Fruit fly (Drosophila melanogaster) whole organism, embryonic: ENCODE measurements around the gene pix.

ENCODE experiments used
- Atf-2 ChIP-seq: fragments of 200-800 bp; sonication (Bioruptor generic); optimal IDR thresholded peaks from 2 replicates; lab custom pipeline; 2016; ENCODE audit warnings: missing biosample characterization, missing genetic modification characterization
- B-H2 ChIP-seq: fragments of 200-800 bp; sonication (Bioruptor generic); optimal IDR thresholded peaks from 2 replicates; lab custom pipeline; 2018; ENCODE audit warnings: missing biosample characterization, mild to moderate bottlenecking, missing genetic modification characterization
- CG11398 ChIP-seq: fragments of 200-800 bp; sonication (Bioruptor generic); optimal IDR thresholded peaks from 2 replicates; lab custom pipeline; 2016; ENCODE audit warnings: missing biosample characterization, missing genetic modification characterization
- CG15479 ChIP-seq: fragments of 200-800 bp; sonication (Bioruptor generic); optimal IDR thresholded peaks from 3 replicates; lab custom pipeline; 2019; ENCODE audit warnings: missing biosample characterization, mild to moderate bottlenecking, missing genetic modification characterization, moderate library complexity
- CG15601 ChIP-seq: fragments of 200-800 bp; sonication (Bioruptor generic); optimal IDR thresholded peaks from 3 replicates; lab custom pipeline; 2019; ENCODE audit warnings: missing biosample characterization, mild to moderate bottlenecking, missing genetic modification characterization, moderate library complexity
- CG31224 ChIP-seq: fragments of 200-800 bp; sonication (Bioruptor generic); IDR thresholded peaks from 2 replicates; pipeline ENCODE4 v1.3.6; 2022; ENCODE audit warnings: missing biosample characterization, missing genetic modification characterization
- CG33557 ChIP-seq: fragments of 200-800 bp; sonication (Bioruptor generic); optimal IDR thresholded peaks from 2 replicates; lab custom pipeline; 2019; ENCODE audit warnings: missing biosample characterization, mild to moderate bottlenecking, missing genetic modification characterization, moderate library complexity
- CG3838 ChIP-seq: fragments of 200-800 bp; sonication (Bioruptor generic); optimal IDR thresholded peaks from 3 replicates; lab custom pipeline; 2016; ENCODE audit warnings: missing biosample characterization, missing genetic modification characterization
- CG4282 ChIP-seq: fragments of 200-800 bp; sonication (Bioruptor generic); optimal IDR thresholded peaks from 2 replicates; lab custom pipeline; 2016; ENCODE audit warnings: missing biosample characterization, missing genetic modification characterization
- CG43689 ChIP-seq: fragments of 200-800 bp; sonication (Bioruptor generic); IDR thresholded peaks from 2 replicates; pipeline ENCODE4 v1.3.6; 2022; ENCODE audit warnings: missing biosample characterization, missing genetic modification characterization
- CG4404 ChIP-seq: fragments of 200-800 bp; sonication (Bioruptor generic); IDR thresholded peaks from 2 replicates; pipeline ENCODE4 v1.3.6; 2022; ENCODE audit warnings: missing biosample characterization, missing genetic modification characterization
- CG4424 ChIP-seq: fragments of 200-800 bp; sonication (Bioruptor generic); optimal IDR thresholded peaks from 3 replicates; lab custom pipeline; 2016; ENCODE audit warnings: missing biosample characterization, missing genetic modification characterization
- CG4854 ChIP-seq: fragments of 200-800 bp; sonication (Bioruptor generic); optimal IDR thresholded peaks from 2 replicates; lab custom pipeline; 2016; ENCODE audit warnings: missing biosample characterization, missing genetic modification characterization, inconsistent platforms
- CG5180 ChIP-seq: fragments of 200-800 bp; sonication (Bioruptor generic); optimal IDR thresholded peaks from 3 replicates; lab custom pipeline; 2017; ENCODE audit warnings: missing biosample characterization, missing genetic modification characterization, mild to moderate bottlenecking, moderate library complexity, missing genetic modification reagents
- CG6254 ChIP-seq: fragments of 200-800 bp; sonication (Bioruptor generic); optimal IDR thresholded peaks from 3 replicates; lab custom pipeline; 2017; ENCODE audit warnings: mild to moderate bottlenecking, missing biosample characterization, missing genetic modification reagents, missing genetic modification characterization
- CG6683 ChIP-seq: fragments of 200-800 bp; sonication (Bioruptor generic); optimal IDR thresholded peaks from 2 replicates; lab custom pipeline; 2017; ENCODE audit warnings: missing biosample characterization, mild to moderate bottlenecking, missing genetic modification characterization, missing genetic modification reagents
- CG6854 ChIP-seq: fragments of 200-800 bp; sonication (Bioruptor generic); optimal IDR thresholded peaks from 3 replicates; lab custom pipeline; 2017; ENCODE audit warnings: missing biosample characterization, mild to moderate bottlenecking, missing genetic modification characterization
- CG9215 ChIP-seq: fragments of 200-800 bp; sonication (Bioruptor generic); IDR thresholded peaks from 2 replicates; pipeline ENCODE4 v1.3.6; 2022; ENCODE audit warnings: missing biosample characterization, missing genetic modification characterization
- Chrac-16 ChIP-seq: fragments of 200-800 bp; sonication (Bioruptor generic); optimal IDR thresholded peaks from 3 replicates; lab custom pipeline; 2016; ENCODE audit warnings: missing biosample characterization, missing genetic modification characterization
- CrebB ChIP-seq: fragments of 200-800 bp; sonication (Bioruptor generic); optimal IDR thresholded peaks from 3 replicates; lab custom pipeline; 2018; ENCODE audit warnings: missing biosample characterization, mild to moderate bottlenecking, missing genetic modification characterization
- D19B ChIP-seq: fragments of 200-800 bp; sonication (Bioruptor generic); optimal IDR thresholded peaks from 2 replicates; lab custom pipeline; 2017; ENCODE audit warnings: missing biosample characterization, mild to moderate bottlenecking, missing genetic modification characterization
- Dfd ChIP-seq, 2 experiments: fragments of >200 bp; optimal IDR thresholded peaks; 2 replicates each; lab custom pipeline; 2017; ENCODE audit warnings: missing biosample characterization in 2 of 2, missing genetic modification characterization in 2 of 2
- Dip3 ChIP-seq: fragments of 200-800 bp; sonication (Bioruptor generic); optimal IDR thresholded peaks from 3 replicates; lab custom pipeline; 2016; ENCODE audit warnings: missing biosample characterization, missing genetic modification characterization
- Dll ChIP-seq: fragments of 200-800 bp; sonication (Bioruptor generic); IDR thresholded peaks from 4 replicates; pipeline ENCODE4 v1.3.6; 2022; ENCODE audit warnings: missing biosample characterization, missing genetic modification characterization; ENCODE audit not compliant: partially characterized antibody
- Eip74EF ChIP-seq, 2 experiments: fragments of 200-800 bp in 1 of 2; fragments of >200 bp in 1 of 2; sonication (Bioruptor generic) in 1 of 2; optimal IDR thresholded peaks; 2 replicates each; lab custom pipeline; 2017 to 2019; ENCODE audit warnings: missing biosample characterization in 2 of 2, missing genetic modification characterization in 2 of 2, mild to moderate bottlenecking in 1 of 2, moderate library complexity in 1 of 2
- HLH3B ChIP-seq: fragments of 200-800 bp; sonication (Bioruptor generic); IDR thresholded peaks from 2 replicates; pipeline ENCODE4 v1.3.6; 2022; ENCODE audit warnings: missing biosample characterization, missing genetic modification characterization
- Hey ChIP-seq: fragments of 200-800 bp; sonication (Bioruptor generic); optimal IDR thresholded peaks from 3 replicates; lab custom pipeline; 2018; ENCODE audit warnings: missing biosample characterization, mild to moderate bottlenecking, missing genetic modification characterization
- HmgZ ChIP-seq: fragments of 200-800 bp; sonication (Bioruptor generic); optimal IDR thresholded peaks from 2 replicates; lab custom pipeline; 2018; ENCODE audit warnings: missing biosample characterization, mild to moderate bottlenecking, missing genetic modification characterization
- Hsf ChIP-seq: fragments of 200-800 bp; sonication (Bioruptor generic); optimal IDR thresholded peaks from 3 replicates; lab custom pipeline; 2016; ENCODE audit warnings: missing biosample characterization, missing genetic modification characterization
- Jarid2 ChIP-seq: fragments of 200-800 bp; sonication (Bioruptor generic); optimal IDR thresholded peaks from 3 replicates; lab custom pipeline; 2017; ENCODE audit warnings: mild to moderate bottlenecking, missing biosample characterization, missing genetic modification reagents, missing genetic modification characterization
- MBD-R2 ChIP-seq: fragments of 200-800 bp; sonication (Bioruptor generic); IDR thresholded peaks from 2 replicates; pipeline ENCODE4 v1.3.6; 2022; ENCODE audit warnings: missing biosample characterization, missing genetic modification characterization
- Myb ChIP-seq: fragments of 200-800 bp; sonication (Bioruptor generic); optimal IDR thresholded peaks from 2 replicates; lab custom pipeline; 2016; ENCODE audit warnings: missing biosample characterization, missing genetic modification characterization
- ase ChIP-seq: fragments of 200-800 bp; sonication (Bioruptor generic); IDR thresholded peaks from 3 replicates; pipeline ENCODE4 v1.3.6; 2022; ENCODE audit warnings: missing biosample characterization, missing genetic modification characterization
- bbx ChIP-seq: fragments of 200-800 bp; sonication (Bioruptor generic); IDR thresholded peaks from 2 replicates; pipeline ENCODE4 v1.3.6; 2022; ENCODE audit warnings: missing biosample characterization, missing genetic modification characterization; ENCODE audit not compliant: partially characterized antibody
- bigmax ChIP-seq: fragments of 200-800 bp; sonication (Bioruptor generic); optimal IDR thresholded peaks from 2 replicates; lab custom pipeline; 2018; ENCODE audit warnings: missing biosample characterization, mild to moderate bottlenecking, missing genetic modification characterization
- bsh ChIP-seq, 2 experiments: fragments of 200-800 bp; sonication (Bioruptor generic); optimal IDR thresholded peaks; 2 replicates each; lab custom pipeline; 2017 to 2018; ENCODE audit warnings: mild to moderate bottlenecking in 2 of 2, missing biosample characterization in 2 of 2, missing genetic modification characterization in 2 of 2, moderate library complexity in 1 of 2
- cwo ChIP-seq: fragments of 200-800 bp; sonication (Bioruptor generic); optimal IDR thresholded peaks from 3 replicates; lab custom pipeline; 2017; ENCODE audit warnings: missing biosample characterization, missing genetic modification characterization, mild to moderate bottlenecking, moderate library complexity, missing genetic modification reagents
- dmrt11E ChIP-seq: fragments of 200-800 bp; sonication (Bioruptor generic); optimal IDR thresholded peaks from 3 replicates; lab custom pipeline; 2018; ENCODE audit warnings: missing biosample characterization, mild to moderate bottlenecking, missing genetic modification characterization, moderate library complexity
- dmrt99B ChIP-seq: fragments of 200-800 bp; sonication (Bioruptor generic); optimal IDR thresholded peaks from 2 replicates; lab custom pipeline; 2018; ENCODE audit warnings: missing biosample characterization, mild to moderate bottlenecking, missing genetic modification characterization, moderate library complexity
- dysf ChIP-seq: fragments of 200-800 bp; sonication (Bioruptor generic); IDR thresholded peaks from 3 replicates; pipeline ENCODE4 v1.3.6; 2022; ENCODE audit warnings: missing biosample characterization, missing genetic modification characterization
- gsb ChIP-seq: fragments of 200-800 bp; sonication (Bioruptor generic); IDR thresholded peaks from 2 replicates; pipeline ENCODE4 v1.3.6; 2022; ENCODE audit warnings: missing biosample characterization, missing genetic modification characterization
- gt ChIP-seq: fragments of 200-800 bp; sonication (Bioruptor generic); IDR thresholded peaks from 2 replicates; pipeline ENCODE4 v1.3.6; 2022; ENCODE audit warnings: missing biosample characterization, missing genetic modification characterization
- h ChIP-seq: fragments of >200 bp; optimal IDR thresholded peaks from 2 replicates; lab custom pipeline; 2017
- jigr1 ChIP-seq: fragments of 200-800 bp; sonication (Bioruptor generic); IDR thresholded peaks from 3 replicates; pipeline ENCODE4 v1.3.6; 2022; ENCODE audit warnings: missing biosample characterization, missing genetic modification characterization
- kay ChIP-seq: fragments of 200-800 bp; sonication (Bioruptor generic); optimal IDR thresholded peaks from 2 replicates; lab custom pipeline; 2016; ENCODE audit warnings: missing biosample characterization, missing genetic modification characterization
- kni ChIP-seq: fragments of 200-800 bp; sonication (Bioruptor generic); optimal IDR thresholded peaks from 3 replicates; lab custom pipeline; 2017; ENCODE audit warnings: mild to moderate bottlenecking, missing biosample characterization, missing genetic modification reagents, missing genetic modification characterization
- peb ChIP-seq: fragments of 200-800 bp; sonication (Bioruptor generic); IDR thresholded peaks from 2 replicates; pipeline ENCODE4 v1.3.6; 2022; ENCODE audit warnings: missing biosample characterization, missing genetic modification characterization
- ro ChIP-seq: fragments of 200-800 bp; sonication (Bioruptor generic); IDR thresholded peaks from 2 replicates; pipeline ENCODE4 v1.3.6; 2022; ENCODE audit warnings: missing biosample characterization, missing genetic modification characterization
- sens ChIP-seq: fragments of 200-800 bp; sonication (Bioruptor generic); peaks from one replicate; lab custom pipeline; 2016; ENCODE audit warnings: missing biosample characterization, missing genetic modification characterization
- sr ChIP-seq: fragments of 200-800 bp; sonication (Bioruptor generic); IDR thresholded peaks from 3 replicates; pipeline ENCODE4 v1.3.6; 2022; ENCODE audit warnings: missing biosample characterization, missing genetic modification characterization
- sug ChIP-seq: fragments of 200-800 bp; optimal IDR thresholded peaks from 2 replicates; lab custom pipeline; 2019; ENCODE audit warnings: missing biosample characterization, mild to moderate bottlenecking, missing genetic modification characterization, moderate library complexity

Gene pix

dm6 chr3L:8997686-8998239, 23.2 kb upstream of the pix start, which contains the start of the genes smg and CG5087 (continued):
- TF ChIP-seq CG6683 (GFP tag; lab: Kevin White, UChicago) = no peak
- TF ChIP-seq Jarid2 (GFP tag; lab: Kevin White, UChicago) = peak; percentile 42
- TF ChIP-seq peb = no peak
- TF ChIP-seq CG9215 (GFP tag; lab: Robert Waterston, UW) = no peak
- peak; percentile 92 for TF ChIP-seq HmgZ (tag; lab: Kevin White, UChicago)
- TF ChIP-seq kay = no peak
- TF ChIP-seq gt (GFP tag; lab: Robert Waterston, UW) = no peak
- TF ChIP-seq CG5180 (GFP tag; lab: Kevin White, UChicago) = no peak
- peak; percentile 24 for TF ChIP-seq CrebB (tag; lab: Kevin White, UChicago)
- no peak for TF ChIP-seq bigmax (GFP tag; lab: Kevin White, UChicago)
- TF ChIP-seq CG4282 (GFP tag; lab: Kevin White, UChicago) = peak; percentile 47
- TF ChIP-seq sens (GFP tag; lab: Kevin White, UChicago) = peak; percentile 85
- TF ChIP-seq Hsf (GFP tag; lab: Kevin White, UChicago) = peak; percentile 19
- peak in 1 of 2 experiments; percentile 50 for TF ChIP-seq Eip74EF (GFP tag; optimal IDR thresholded peaks at IDR 0.05; lab: Kevin White, UChicago)
- no peak for TF ChIP-seq CG6254
- peak; percentile 36 for TF ChIP-seq CG4424 (GFP tag; lab: Kevin White, UChicago)
- peak; percentile 50 for TF ChIP-seq sug (tag; lab: Kevin White, UChicago)
- peak; percentile 71 for TF ChIP-seq bbx
- peak; percentile 18 for TF ChIP-seq Atf-2 (GFP tag; lab: Kevin White, UChicago)
- no peak for TF ChIP-seq kni (GFP tag; lab: Kevin White, UChicago)
- no peak for TF ChIP-seq CG15479 (GFP tag; lab: Kevin White, UChicago)
- TF ChIP-seq B-H2 = peak; percentile 64
- no peak for TF ChIP-seq CG3838 (GFP tag; lab: Kevin White, UChicago)
- peak; percentile 49 for TF ChIP-seq Myb (GFP tag; lab: Kevin White, UChicago)
- TF ChIP-seq dmrt99B (tag; lab: Kevin White, UChicago) = no peak
- TF ChIP-seq Dll (GFP tag; lab: Robert Waterston, UW) = peak; percentile 73
- no peak for TF ChIP-seq ase (GFP tag; lab: Robert Waterston, UW)
- no peak for TF ChIP-seq bsh (GFP tag; optimal IDR thresholded peaks at IDR 0.05; lab: Kevin White, UChicago)
- no peak for TF ChIP-seq HLH3B (GFP tag; lab: Robert Waterston, UW)
- no peak for TF ChIP-seq CG4854 (GFP tag; lab: Kevin White, UChicago)
- TF ChIP-seq jigr1 (GFP tag; lab: Robert Waterston, UW) = no peak
- TF ChIP-seq ro (GFP tag; lab: Robert Waterston, UW) = no peak
- TF ChIP-seq Hey (tag; lab: Kevin White, UChicago) = no peak
- TF ChIP-seq MBD-R2 (GFP tag; lab: Robert Waterston, UW) = peak; percentile 88
- TF ChIP-seq cwo (GFP tag; lab: Kevin White, UChicago) = no peak
- no peak for TF ChIP-seq dmrt11E
- TF ChIP-seq sr (GFP tag; lab: Robert Waterston, UW) = no peak
- no peak for TF ChIP-seq CG4404 (GFP tag; lab: Robert Waterston, UW)
- TF ChIP-seq Dfd (GFP tag; optimal IDR thresholded peaks at IDR 0.05; lab: Kevin White, UChicago) = no peak
- TF ChIP-seq CG15601 (tag; lab: Kevin White, UChicago) = peak; percentile 53
- TF ChIP-seq h (lab: Kevin White, UChicago) = no peak
- TF ChIP-seq CG31224 (GFP tag; lab: Robert Waterston, UW) = 0 out of 2 replicates have a peak, but pooled peaks have one; percentile 20
- peak; percentile 73 for TF ChIP-seq Dip3
- peak; percentile 7 for TF ChIP-seq Chrac-16 (GFP tag; lab: Kevin White, UChicago)
- TF ChIP-seq gsb = no peak
- TF ChIP-seq CG11398 = peak; percentile 56
- peak; percentile 40 for TF ChIP-seq CG6854 (GFP tag; lab: Kevin White, UChicago)
- TF ChIP-seq D19B (GFP tag; lab: Kevin White, UChicago) = no peak
- TF ChIP-seq CG33557 (GFP tag; lab: Kevin White, UChicago) = peak; percentile 1
- TF ChIP-seq dysf = no peak
- TF ChIP-seq CG43689 (GFP tag; lab: Robert Waterston, UW) = no peak
